Fruit fly (Drosophila melanogaster): ENCODE data around the gene CG8369.

Gene CG8369

DNA sequence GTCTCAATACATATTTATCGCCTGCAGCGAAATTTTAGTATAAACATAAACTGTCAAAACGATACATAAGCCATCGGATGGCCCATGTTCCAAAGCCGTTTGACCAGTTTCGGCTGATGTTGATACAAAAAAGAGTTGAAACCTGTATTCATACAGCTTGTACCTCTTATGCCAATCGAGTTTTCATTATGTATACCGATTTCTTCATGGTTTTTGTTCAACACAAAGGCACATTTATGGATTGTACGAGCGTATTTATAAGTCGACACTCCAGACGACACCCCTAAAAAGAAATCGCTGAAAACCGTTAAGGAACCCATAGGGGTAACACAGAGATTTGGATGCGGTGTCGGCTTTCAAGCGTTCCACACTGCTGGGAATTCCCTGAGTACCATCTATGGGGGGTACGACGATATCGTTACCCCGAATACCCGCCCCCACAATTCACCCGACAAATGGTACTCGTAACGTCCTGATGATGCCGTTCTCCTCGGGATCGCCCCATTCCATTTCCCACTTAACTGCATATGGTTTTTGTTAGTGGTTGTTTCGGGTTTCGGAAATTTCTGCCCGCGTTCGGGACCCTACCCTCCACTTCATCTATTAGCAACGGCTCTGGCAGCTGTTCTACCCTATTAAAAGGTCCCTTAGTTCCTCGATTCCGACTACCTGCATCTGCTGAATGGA lies 13.8 kb upstream of the CG8369 start (continued):
- TF ChIP-seq CG34406 (GFP tag; optimal IDR thresholded peaks at IDR 0.05) (no peak), CG3032 (tag; optimal IDR thresholded peaks at IDR 0.05) (no peak), Ets96B (tag; optimal IDR thresholded peaks at IDR 0.05) (no peak), CG11902 (GFP tag; optimal IDR thresholded peaks at IDR 0.05) (no peak), CG9139 (GFP tag; optimal IDR thresholded peaks at IDR 0.05) (no peak), achi (GFP tag; optimal IDR thresholded peaks at IDR 0.05) (no peak), fd59A (GFP tag; optimal IDR thresholded peaks at IDR 0.05) (no peak), OdsH (GFP tag; optimal IDR thresholded peaks at IDR 0.05) (no peak), Sox102F (GFP tag; optimal IDR thresholded peaks at IDR 0.05) (no peak), Ets21C (GFP tag; optimal IDR thresholded peaks at IDR 0.05) (no peak), CG6163 (GFP tag; IDR thresholded peaks at IDR 0.05) (peak; percentile 12; the same call in 1 of the 3 replicates), topi (GFP tag; optimal IDR thresholded peaks at IDR 0.05) (no peak), net (GFP tag; optimal IDR thresholded peaks at IDR 0.05) (no peak), CG6808 (GFP tag; optimal IDR thresholded peaks at IDR 0.05) (no peak), Blimp-1 (GFP tag; optimal IDR thresholded peaks at IDR 0.05) (no peak)

DNA sequence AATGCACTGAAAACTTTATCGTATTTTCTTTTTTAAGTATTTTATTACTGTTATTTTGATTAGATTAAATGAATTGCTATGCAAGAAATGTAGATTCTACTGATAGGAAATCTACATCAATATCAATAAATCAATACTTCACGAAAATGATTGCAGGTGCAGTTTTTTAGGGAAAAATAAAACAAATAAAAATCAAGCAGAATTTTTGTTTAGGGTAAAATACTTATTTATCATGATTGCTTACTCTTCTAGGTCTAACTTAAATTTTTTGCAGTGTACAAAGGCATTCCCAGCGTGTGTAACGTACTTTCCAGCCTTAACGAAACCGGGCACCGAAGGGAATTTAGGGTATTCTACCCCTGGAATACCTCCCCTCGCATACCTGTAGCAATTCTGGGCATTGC lies 13.3 kb upstream of the CG8369 start:
- TF ChIP-seq Eip75B (GFP tag; optimal IDR thresholded peaks at IDR 0.05): peak; percentile 66
- peak; percentile 66 for TF ChIP-seq CG3032 (tag; optimal IDR thresholded peaks at IDR 0.05)
- peak; percentile 86 for TF ChIP-seq svp (GFP tag)
- peak; percentile 38 for TF ChIP-seq CG32006 (GFP tag; optimal IDR thresholded peaks at IDR 0.05)
- peak; percentile 54 for TF ChIP-seq Hr39 (GFP tag; optimal IDR thresholded peaks at IDR 0.05)
- TF ChIP-seq CG1621 (tag; optimal IDR thresholded peaks at IDR 0.05): peak; percentile 36
- TF ChIP-seq CG11294 (GFP tag; IDR thresholded peaks at IDR 0.05): no peak
- TF ChIP-seq fd59A (GFP tag; optimal IDR thresholded peaks at IDR 0.05): peak; percentile 50
- TF ChIP-seq CG6163 (GFP tag; IDR thresholded peaks at IDR 0.05): no peak
- peak; percentile 64 for TF ChIP-seq OdsH (GFP tag; optimal IDR thresholded peaks at IDR 0.05)
- TF ChIP-seq CG8632 (GFP tag; optimal IDR thresholded peaks at IDR 0.05): peak; percentile 62
- TF ChIP-seq pdm3 (GFP tag; optimal IDR thresholded peaks at IDR 0.05): peak; percentile 59
- peak; percentile 77 for TF ChIP-seq Met (GFP tag; optimal IDR thresholded peaks at IDR 0.05)
- peak; percentile 80 for TF ChIP-seq esn (GFP tag; optimal IDR thresholded peaks at IDR 0.05)
- peak; percentile 38 for TF ChIP-seq CG11902 (GFP tag; optimal IDR thresholded peaks at IDR 0.05)
- TF ChIP-seq Eip78C (GFP tag): peak; percentile 87
- peak; percentile 13 to 65 for TF ChIP-seq ss (GFP tag; optimal IDR thresholded peaks at IDR 0.05)
- TF ChIP-seq CG7368 (GFP tag; optimal IDR thresholded peaks at IDR 0.05): peak; percentile 28
- TF ChIP-seq fkh (GFP tag; optimal IDR thresholded peaks at IDR 0.05): peak; percentile 18
- TF ChIP-seq CG6854 (GFP tag; optimal IDR thresholded peaks at IDR 0.05): no peak
- TF ChIP-seq salr (GFP tag; optimal IDR thresholded peaks at IDR 0.05): peak in 1 of 2 experiments; percentile 41
- no peak for TF ChIP-seq Gug (GFP tag; IDR thresholded peaks at IDR 0.05)
- no peak for TF ChIP-seq CG8119 (GFP tag; IDR thresholded peaks at IDR 0.05)
- peak; percentile 43 for TF ChIP-seq vri (GFP tag; optimal IDR thresholded peaks at IDR 0.05)
- TF ChIP-seq spab (GFP tag; optimal IDR thresholded peaks at IDR 0.05): no peak
- peak; percentile 65 for TF ChIP-seq Ets96B (tag; optimal IDR thresholded peaks at IDR 0.05)
- TF ChIP-seq achi (GFP tag; optimal IDR thresholded peaks at IDR 0.05): peak; percentile 60
- no peak for TF ChIP-seq fd85E (GFP tag; optimal IDR thresholded peaks at IDR 0.05)
- no peak for TF ChIP-seq Lpt (GFP tag; optimal IDR thresholded peaks at IDR 0.05)
- peak; percentile 56 for TF ChIP-seq CG10631 (GFP tag; optimal IDR thresholded peaks at IDR 0.05)
- TF ChIP-seq Ets21C (GFP tag; optimal IDR thresholded peaks at IDR 0.05): peak; percentile 38
- no peak for TF ChIP-seq Blimp-1 (GFP tag; optimal IDR thresholded peaks at IDR 0.05)
- peak; percentile 40 for TF ChIP-seq Sox15 (GFP tag; optimal IDR thresholded peaks at IDR 0.05)
- peak; percentile 28 for TF ChIP-seq net (GFP tag; optimal IDR thresholded peaks at IDR 0.05)
- TF ChIP-seq acj6 (GFP tag; optimal IDR thresholded peaks at IDR 0.05): peak; percentile 59
- peak; percentile 67 for TF ChIP-seq topi (GFP tag; optimal IDR thresholded peaks at IDR 0.05)
- peak; percentile 45 for TF ChIP-seq Sox14 (GFP tag; optimal IDR thresholded peaks at IDR 0.05)
- TF ChIP-seq CG6808 (GFP tag; optimal IDR thresholded peaks at IDR 0.05): peak; percentile 60
- peak; percentile 28 for TF ChIP-seq dsx (GFP tag; optimal IDR thresholded peaks at IDR 0.05; ENCODE audit: poor library complexity, severe bottlenecking)
- no peak for TF ChIP-seq CG9139 (GFP tag; optimal IDR thresholded peaks at IDR 0.05)
- no peak for TF ChIP-seq CG16779 (tag; optimal IDR thresholded peaks at IDR 0.05)
- peak; percentile 47 for TF ChIP-seq CG3919 (GFP tag; optimal IDR thresholded peaks at IDR 0.05)
- peak; percentile 57 for TF ChIP-seq CG6792 (GFP tag; optimal IDR thresholded peaks at IDR 0.05)
- peak; percentile 63 for TF ChIP-seq CG31627 (GFP tag; optimal IDR thresholded peaks at IDR 0.05)
- TF ChIP-seq Hr4 (GFP tag; optimal IDR thresholded peaks at IDR 0.05): peak; percentile 14

Data from whole organism, prepupa.